Fruit fly (Drosophila melanogaster): ENCODE data around the gene CG14613.
A peak's percentile ranks its signal among the peaks of the same experiment; 100 is the strongest.

Gene CG14613

dm6 chrX:22443518-22443917 lies 28.3 kb downstream of the CG14613 start:
- no peak for TF ChIP-seq spab (GFP tag; optimal IDR thresholded peaks at IDR 0.05)

- TF ChIP-seq Eip78C (GFP tag) (peak; percentile 38), CG6808 (GFP tag; optimal IDR thresholded peaks at IDR 0.05) (no peak)
Observed at dm6 chrX:22443046-22443445, 28.8 kb downstream of the CG14613 start.

- TF ChIP-seq Eip93F (GFP tag; optimal IDR thresholded peaks at IDR 0.05): peak; percentile 44
- TF ChIP-seq Sox102F (GFP tag; optimal IDR thresholded peaks at IDR 0.05): peak; percentile 66
Observed at dm6 chrX:22432929-22433605, 38.8 kb downstream of the CG14613 start.
